Fruit fly (Drosophila melanogaster) whole organism, embryonic: Measurements from ENCODE around the gene CG31287.

Experiments
- BEAF-32 ChIP-seq: fragments of 200-800 bp; sonication (Bioruptor generic); optimal IDR thresholded peaks from 3 replicates; lab custom pipeline; 2017; ENCODE audit warnings: missing biosample characterization, missing genetic modification characterization, mild to moderate bottlenecking, moderate library complexity, missing genetic modification reagents
- CG10565 ChIP-seq: fragments of 200-800 bp; sonication (Bioruptor generic); optimal IDR thresholded peaks from 3 replicates; lab custom pipeline; 2016; ENCODE audit warnings: missing biosample characterization, mild to moderate bottlenecking, missing genetic modification characterization
- CG11504 ChIP-seq: fragments of 200-800 bp; sonication (Bioruptor generic); optimal IDR thresholded peaks from 3 replicates; lab custom pipeline; 2019; ENCODE audit warnings: missing biosample characterization, mild to moderate bottlenecking, missing genetic modification characterization, moderate library complexity
- CG13775 ChIP-seq: fragments of 200-800 bp; sonication (Bioruptor generic); optimal IDR thresholded peaks from 3 replicates; lab custom pipeline; 2017; ENCODE audit warnings: missing biosample characterization, mild to moderate bottlenecking, missing genetic modification characterization
- CG14965 ChIP-seq: fragments of 200-800 bp; sonication (Bioruptor generic); optimal IDR thresholded peaks from 2 replicates; lab custom pipeline; 2016; ENCODE audit warnings: missing biosample characterization, missing genetic modification characterization, borderline replicate concordance
- CG1603 ChIP-seq: fragments of 200-800 bp; sonication (Bioruptor generic); optimal IDR thresholded peaks from 2 replicates; lab custom pipeline; 2019; ENCODE audit warnings: missing biosample characterization, mild to moderate bottlenecking, missing genetic modification characterization, moderate library complexity
- CG17186 ChIP-seq: fragments of 200-800 bp; sonication (Bioruptor generic); optimal IDR thresholded peaks from 3 replicates; lab custom pipeline; 2017; ENCODE audit warnings: missing biosample characterization, missing genetic modification reagents, missing genetic modification characterization
- CG17359 ChIP-seq: fragments of 200-800 bp; sonication (Bioruptor generic); optimal IDR thresholded peaks from 3 replicates; lab custom pipeline; 2018; ENCODE audit warnings: missing biosample characterization, mild to moderate bottlenecking, missing genetic modification characterization, moderate library complexity
- CG18599 ChIP-seq: fragments of 200-800 bp; sonication (Bioruptor generic); optimal IDR thresholded peaks from 3 replicates; lab custom pipeline; 2017; ENCODE audit warnings: missing biosample characterization, missing genetic modification characterization, mild to moderate bottlenecking, moderate library complexity, missing genetic modification reagents
- CG30403 ChIP-seq: fragments of 200-800 bp; sonication (Bioruptor generic); optimal IDR thresholded peaks from 3 replicates; lab custom pipeline; 2016; ENCODE audit warnings: missing biosample characterization, missing genetic modification characterization
- CG30431 ChIP-seq: fragments of 200-800 bp; sonication (Bioruptor generic); optimal IDR thresholded peaks from 2 replicates; lab custom pipeline; 2017; ENCODE audit warnings: missing biosample characterization, missing genetic modification characterization
- CG6813 ChIP-seq: fragments of 200-800 bp; sonication (Bioruptor generic); optimal IDR thresholded peaks from 2 replicates; lab custom pipeline; 2017; ENCODE audit warnings: missing biosample characterization, missing genetic modification characterization, mild to moderate bottlenecking, moderate library complexity, missing genetic modification reagents
- CG6854 ChIP-seq: fragments of 200-800 bp; sonication (Bioruptor generic); optimal IDR thresholded peaks from 3 replicates; lab custom pipeline; 2017; ENCODE audit warnings: missing biosample characterization, mild to moderate bottlenecking, missing genetic modification characterization
- CG8281 ChIP-seq: fragments of 200-800 bp; sonication (Bioruptor generic); optimal IDR thresholded peaks from 2 replicates; lab custom pipeline; 2018; ENCODE audit warnings: missing biosample characterization, mild to moderate bottlenecking, missing genetic modification characterization, moderate library complexity
- CG9609 ChIP-seq: fragments of 200-800 bp; sonication (Bioruptor generic); optimal IDR thresholded peaks from 3 replicates; lab custom pipeline; 2016; ENCODE audit warnings: missing biosample characterization, missing genetic modification characterization
- CG9876 ChIP-seq: fragments of 200-800 bp; sonication (Bioruptor generic); optimal IDR thresholded peaks from 2 replicates; lab custom pipeline; 2016; ENCODE audit warnings: missing biosample characterization, missing genetic modification characterization
- CkIIα-i1 ChIP-seq: fragments of 200-800 bp; sonication (Bioruptor generic); IDR thresholded peaks from 2 replicates; pipeline ENCODE4 v1.3.6; 2022; ENCODE audit warnings: missing biosample characterization, missing genetic modification characterization
- CoRest ChIP-seq: fragments of 200-800 bp; sonication (Bioruptor generic); optimal IDR thresholded peaks from 3 replicates; lab custom pipeline; 2018; ENCODE audit warnings: missing biosample characterization, mild to moderate bottlenecking, missing genetic modification characterization, moderate library complexity
- Elba2 ChIP-seq: fragments of 200-800 bp; sonication (Bioruptor generic); optimal IDR thresholded peaks from 3 replicates; lab custom pipeline; 2016; ENCODE audit warnings: missing biosample characterization, missing genetic modification characterization
- Ets65A ChIP-seq: fragments of 200-800 bp; sonication (Bioruptor generic); peaks from one replicate; lab custom pipeline; 2016; ENCODE audit warnings: missing biosample characterization, missing genetic modification characterization
- Ets97D ChIP-seq: fragments of 200-800 bp; sonication (Bioruptor generic); optimal IDR thresholded peaks from 3 replicates; lab custom pipeline; 2016; ENCODE audit warnings: missing biosample characterization, missing genetic modification characterization
- Gsc ChIP-seq: fragments of 200-800 bp; sonication (Bioruptor generic); IDR thresholded peaks from 2 replicates; pipeline ENCODE4 v1.3.6; 2022; ENCODE audit warnings: missing biosample characterization, missing genetic modification characterization
- HmgZ ChIP-seq: fragments of 200-800 bp; sonication (Bioruptor generic); optimal IDR thresholded peaks from 2 replicates; lab custom pipeline; 2018; ENCODE audit warnings: missing biosample characterization, mild to moderate bottlenecking, missing genetic modification characterization
- Nf-YB ChIP-seq: fragments of 200-800 bp; sonication (Bioruptor generic); optimal IDR thresholded peaks from 3 replicates; lab custom pipeline; 2019; ENCODE audit warnings: missing biosample characterization, mild to moderate bottlenecking, missing genetic modification characterization, moderate library complexity
- PHDP ChIP-seq: fragments of 200-800 bp; sonication (Bioruptor generic); optimal IDR thresholded peaks from 3 replicates; lab custom pipeline; 2018; ENCODE audit warnings: missing biosample characterization, mild to moderate bottlenecking, missing genetic modification characterization, moderate library complexity
- Spps ChIP-seq: fragments of 200-800 bp; sonication (Bioruptor generic); optimal IDR thresholded peaks from 2 replicates; lab custom pipeline; 2018; ENCODE audit warnings: missing biosample characterization, mild to moderate bottlenecking, missing genetic modification characterization
- Usf ChIP-seq: fragments of 200-800 bp; sonication (Bioruptor generic); optimal IDR thresholded peaks from 2 replicates; lab custom pipeline; 2017; ENCODE audit warnings: missing genotype, missing biosample characterization, missing genetic modification characterization
- ab ChIP-seq: fragments of 200-800 bp; sonication (Bioruptor generic); optimal IDR thresholded peaks from 2 replicates; lab custom pipeline; 2016; ENCODE audit warnings: missing biosample characterization, missing genetic modification characterization
- ase ChIP-seq: fragments of 200-800 bp; sonication (Bioruptor generic); IDR thresholded peaks from 3 replicates; pipeline ENCODE4 v1.3.6; 2022; ENCODE audit warnings: missing biosample characterization, missing genetic modification characterization
- az2 ChIP-seq: fragments of 200-800 bp; sonication (Bioruptor generic); optimal IDR thresholded peaks from 3 replicates; lab custom pipeline; 2016; ENCODE audit warnings: missing biosample characterization, missing genetic modification characterization
- cato ChIP-seq: fragments of 200-800 bp; sonication (Bioruptor generic); optimal IDR thresholded peaks from 2 replicates; lab custom pipeline; 2016; ENCODE audit warnings: missing biosample characterization, missing genetic modification characterization, borderline replicate concordance
- corto ChIP-seq: fragments of 200-800 bp; sonication (Bioruptor generic); optimal IDR thresholded peaks from 2 replicates; lab custom pipeline; 2016; ENCODE audit warnings: missing biosample characterization, mild to moderate bottlenecking, missing genetic modification characterization, moderate library complexity
- cwo ChIP-seq: fragments of 200-800 bp; sonication (Bioruptor generic); optimal IDR thresholded peaks from 3 replicates; lab custom pipeline; 2017; ENCODE audit warnings: missing biosample characterization, missing genetic modification characterization, mild to moderate bottlenecking, moderate library complexity, missing genetic modification reagents
- dati ChIP-seq: fragments of 200-800 bp; sonication (Bioruptor generic); IDR thresholded peaks from 2 replicates; pipeline ENCODE4 v1.3.6; 2022; ENCODE audit warnings: missing biosample characterization, missing genetic modification characterization
- dmrt11E ChIP-seq: fragments of 200-800 bp; sonication (Bioruptor generic); optimal IDR thresholded peaks from 3 replicates; lab custom pipeline; 2018; ENCODE audit warnings: missing biosample characterization, mild to moderate bottlenecking, missing genetic modification characterization, moderate library complexity
- exex ChIP-seq: fragments of 200-800 bp; sonication (Bioruptor generic); optimal IDR thresholded peaks from 4 replicates; lab custom pipeline; 2018; ENCODE audit warnings: missing biosample characterization, mild to moderate bottlenecking, missing genetic modification characterization, moderate library complexity
- fd3F ChIP-seq: fragments of 200-800 bp; sonication (Bioruptor generic); optimal IDR thresholded peaks from 2 replicates; lab custom pipeline; 2018; ENCODE audit warnings: missing biosample characterization, mild to moderate bottlenecking, missing genetic modification characterization, moderate library complexity
- gem ChIP-seq: fragments of 200-800 bp; sonication (Bioruptor generic); optimal IDR thresholded peaks from 2 replicates; lab custom pipeline; 2019; ENCODE audit warnings: missing biosample characterization, mild to moderate bottlenecking, missing genetic modification characterization, moderate library complexity
- hth ChIP-seq: fragments of >200 bp; optimal IDR thresholded peaks from 2 replicates; lab custom pipeline; 2017; ENCODE audit warnings: inconsistent platforms
- jumu ChIP-seq: fragments of 200-800 bp; sonication (Bioruptor generic); optimal IDR thresholded peaks from 3 replicates; lab custom pipeline; 2016; ENCODE audit warnings: missing biosample characterization, missing genetic modification characterization
- mld ChIP-seq: fragments of 200-800 bp; sonication (Bioruptor generic); IDR thresholded peaks from 3 replicates; pipeline ENCODE4 v1.3.6; 2022; ENCODE audit warnings: missing biosample characterization, missing genetic modification characterization; ENCODE audit not compliant: partially characterized antibody
- odd ChIP-seq: fragments of 200-800 bp; sonication (Bioruptor generic); optimal IDR thresholded peaks from 2 replicates; lab custom pipeline; 2017; ENCODE audit warnings: missing biosample characterization, mild to moderate bottlenecking, missing genetic modification characterization
- pnt ChIP-seq: fragments of 200-800 bp; sonication (Bioruptor generic); optimal IDR thresholded peaks from 3 replicates; lab custom pipeline; 2016; ENCODE audit warnings: missing biosample characterization, missing genetic modification characterization
- pros ChIP-seq: fragments of 200-800 bp; sonication (Bioruptor generic); optimal IDR thresholded peaks from 3 replicates; lab custom pipeline; 2019; ENCODE audit warnings: missing biosample characterization, mild to moderate bottlenecking, missing genetic modification characterization, moderate library complexity
- scrt ChIP-seq: fragments of 200-800 bp; sonication (Bioruptor generic); optimal IDR thresholded peaks from 2 replicates; lab custom pipeline; 2018; ENCODE audit warnings: missing biosample characterization, mild to moderate bottlenecking, missing genetic modification characterization, moderate library complexity
- sisA ChIP-seq: fragments of 200-800 bp; sonication (Bioruptor generic); IDR thresholded peaks from 2 replicates; pipeline ENCODE4 v1.3.6; 2022; ENCODE audit warnings: missing biosample characterization, missing genetic modification characterization
- tll ChIP-seq, 2 experiments: fragments of 200-800 bp in 1 of 2; fragments of >200 bp in 1 of 2; sonication (Bioruptor generic) in 1 of 2; optimal IDR thresholded peaks; 2 replicates each; lab custom pipeline; 2017 to 2019; ENCODE audit warnings: missing biosample characterization in 2 of 2, missing genetic modification characterization in 2 of 2, mild to moderate bottlenecking in 1 of 2, moderate library complexity in 1 of 2
- unc-4 ChIP-seq: fragments of 200-800 bp; sonication (Bioruptor generic); IDR thresholded peaks from 2 replicates; pipeline ENCODE4 v1.3.6; 2022; ENCODE audit warnings: missing biosample characterization, missing genetic modification characterization; ENCODE audit not compliant: partially characterized antibody

The CG31287 gene

DNA sequence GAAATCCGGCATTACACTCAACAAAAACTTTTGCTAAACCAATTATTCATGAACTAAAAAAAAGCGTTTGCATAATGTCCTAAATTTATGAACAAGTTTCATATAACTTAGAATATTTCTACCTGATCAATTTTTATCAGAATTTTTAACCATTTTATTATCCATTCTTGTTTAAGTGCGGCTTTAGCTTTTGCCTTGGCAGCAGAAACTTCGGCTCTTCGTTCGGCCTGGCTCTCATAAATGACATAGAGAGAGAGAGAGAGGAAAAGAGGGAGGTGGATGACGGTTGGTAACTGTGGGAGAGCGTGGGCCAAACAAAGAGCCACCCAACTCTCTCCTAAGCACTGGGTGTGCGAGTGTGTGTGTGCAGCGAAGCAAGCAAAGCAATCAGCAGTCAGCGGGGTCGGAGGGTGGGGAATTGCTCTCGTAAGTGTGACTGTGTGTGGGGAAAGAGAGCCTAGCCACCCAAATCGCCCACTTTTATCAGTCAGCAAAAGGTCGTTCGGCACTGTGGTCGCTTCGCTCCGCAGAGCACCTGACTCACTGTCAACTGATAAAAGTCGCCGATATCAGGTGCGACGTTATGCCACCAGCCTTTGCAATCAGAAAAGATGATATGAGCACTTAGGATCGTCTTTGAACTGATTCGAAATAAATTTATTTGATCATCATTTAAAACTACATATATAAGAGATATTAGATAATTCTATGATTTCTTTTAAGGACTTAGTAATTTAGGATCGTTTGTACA lies 21.4 kb downstream of the CG31287 start (continued):
- TF ChIP-seq CG13775 (GFP tag; lab: Kevin White, UChicago) = peak; percentile 94
- TF ChIP-seq pnt (GFP tag; lab: Kevin White, UChicago) = peak; percentile 97
- peak; percentile 42 for TF ChIP-seq Elba2 (GFP tag; lab: Kevin White, UChicago)
- peak; percentile 97 for TF ChIP-seq CG9609 (GFP tag; lab: Kevin White, UChicago)
- TF ChIP-seq dmrt11E (tag; lab: Kevin White, UChicago) = peak; percentile 97
- TF ChIP-seq CG30403 = peak; percentile 98
- peak; percentile 90 for TF ChIP-seq CG1603 (tag; lab: Kevin White, UChicago)
- TF ChIP-seq CG14965 (GFP tag; lab: Kevin White, UChicago) = peak; percentile 87
- peak; percentile 97 for TF ChIP-seq Ets65A
- peak; percentile 89 for TF ChIP-seq Usf (GFP tag; lab: Kevin White, UChicago)
- no peak for TF ChIP-seq mld
- peak in 1 of 2 experiments; percentile 62 for TF ChIP-seq tll (GFP tag; optimal IDR thresholded peaks at IDR 0.05; lab: Kevin White, UChicago)
- TF ChIP-seq CG30431 (GFP tag; lab: Kevin White, UChicago) = peak; percentile 91
- no peak for TF ChIP-seq hth
- peak; percentile 99 for TF ChIP-seq Spps (tag; lab: Kevin White, UChicago)
- peak; percentile 90 for TF ChIP-seq cato
- no peak for TF ChIP-seq ase (GFP tag; lab: Robert Waterston, UW)
- TF ChIP-seq CG11504 (tag; lab: Kevin White, UChicago) = peak; percentile 97
- peak; percentile 97 for TF ChIP-seq CG6854
- peak; percentile 14 for TF ChIP-seq BEAF-32
- TF ChIP-seq HmgZ (tag; lab: Kevin White, UChicago) = peak; percentile 96
- TF ChIP-seq Nf-YB = peak; percentile 88
- peak; percentile 86 for TF ChIP-seq CG8281 (tag; lab: Kevin White, UChicago)
- no peak for TF ChIP-seq CkIIα-i1 (GFP tag; lab: Robert Waterston, UW)
- TF ChIP-seq cwo (GFP tag; lab: Kevin White, UChicago) = peak; percentile 97
- peak; percentile 73 for TF ChIP-seq corto (GFP tag; lab: Kevin White, UChicago)
- TF ChIP-seq CG18599 (GFP tag; lab: Kevin White, UChicago) = peak; percentile 99
- TF ChIP-seq fd3F (GFP tag; lab: Kevin White, UChicago) = peak; percentile 97
- no peak for TF ChIP-seq unc-4 (GFP tag; lab: Robert Waterston, UW)
- TF ChIP-seq CG17186 (GFP tag; lab: Kevin White, UChicago) = peak; percentile 87
- peak; percentile 65 for TF ChIP-seq ab
- TF ChIP-seq jumu (GFP tag; lab: Kevin White, UChicago) = peak; percentile 98
- TF ChIP-seq PHDP = peak; percentile 98
- peak; percentile 83 for TF ChIP-seq CG9876 (GFP tag; lab: Kevin White, UChicago)
- peak; percentile 97 for TF ChIP-seq CG6813
- peak; percentile 99 for TF ChIP-seq gem (tag; lab: Kevin White, UChicago)
- peak; percentile 97 for TF ChIP-seq az2
- no peak for TF ChIP-seq dati (GFP tag; lab: Robert Waterston, UW)
- peak; percentile 99 for TF ChIP-seq CG17359 (tag; lab: Kevin White, UChicago)
- TF ChIP-seq sisA (GFP tag; lab: Robert Waterston, UW) = no peak
- peak; percentile 91 for TF ChIP-seq pros
- peak; percentile 89 for TF ChIP-seq Ets97D (GFP tag; lab: Kevin White, UChicago)
- peak; percentile 96 for TF ChIP-seq scrt (GFP tag; lab: Kevin White, UChicago)
- peak; percentile 98 for TF ChIP-seq CoRest
- TF ChIP-seq odd (GFP tag; lab: Kevin White, UChicago) = peak; percentile 96
- TF ChIP-seq Gsc (GFP tag; lab: Robert Waterston, UW) = no peak
- peak; percentile 89 for TF ChIP-seq CG10565 (GFP tag; lab: Kevin White, UChicago)
- peak; percentile 75 for TF ChIP-seq exex (tag; lab: Kevin White, UChicago)
